Worm (Caenorhabditis elegans): Measurements from ENCODE around the gene Y37E11AL.12.

Gene Y37E11AL.12

ce11 chrIV:3733287-3733686 is 31.5 kb upstream of the Y37E11AL.12 start:
- no peak for TF ChIP-seq F13H6.1 (tag; optimal IDR thresholded peaks at IDR 0.05)
- no peak for TF ChIP-seq ceh-48 (tag; optimal IDR thresholded peaks at IDR 0.05)
- no peak for TF ChIP-seq C08G9.2 (tag; optimal IDR thresholded peaks at IDR 0.05)
- TF ChIP-seq rnt-1 (tag; optimal IDR thresholded peaks at IDR 0.05), result no peak
- TF ChIP-seq pat-9 (tag; optimal IDR thresholded peaks at IDR 0.05), result no peak
- TF ChIP-seq pag-3 (tag; optimal IDR thresholded peaks at IDR 0.05; ENCODE audit: borderline replicate concordance), result no peak
- TF ChIP-seq ceh-19 (GFP tag; optimal IDR thresholded peaks at IDR 0.05), result no peak
- no peak for TF ChIP-seq fkh-6 (tag; optimal IDR thresholded peaks at IDR 0.05)

- TF ChIP-seq pax-1 (tag; optimal IDR thresholded peaks at IDR 0.05) (no peak), elt-4 (tag; optimal IDR thresholded peaks at IDR 0.05) (peak; percentile 67)
Measured at ce11 chrIV:3731430-3731829, 29.6 kb upstream of the Y37E11AL.12 start.

- TF ChIP-seq elt-4 (tag; optimal IDR thresholded peaks at IDR 0.05) (no peak), ttx-3 (tag; optimal IDR thresholded peaks at IDR 0.05) (no peak), odd-2 (tag; optimal IDR thresholded peaks at IDR 0.05) (no peak), ztf-16 (tag; optimal IDR thresholded peaks at IDR 0.05) (no peak), lim-6 (tag; optimal IDR thresholded peaks at IDR 0.05) (no peak), dve-1 (tag; optimal IDR thresholded peaks at IDR 0.05) (no peak), ceh-6 (GFP tag; optimal IDR thresholded peaks at IDR 0.05) (no peak), npax-4 (tag; optimal IDR thresholded peaks at IDR 0.05) (no peak), ceh-30 (tag; optimal IDR thresholded peaks at IDR 0.05) (no peak), unc-86 (tag; optimal IDR thresholded peaks at IDR 0.05) (no peak), sox-2 (GFP tag; IDR thresholded peaks at IDR 0.05) (no peak), hlh-8 (tag; optimal IDR thresholded peaks at IDR 0.05) (no peak), ceh-22 (tag; optimal IDR thresholded peaks at IDR 0.05) (no peak), pha-4 (tag; optimal IDR thresholded peaks at IDR 0.05) (no peak), hlh-15 (tag; optimal IDR thresholded peaks at IDR 0.05) (no peak), ets-4 (tag; optimal IDR thresholded peaks at IDR 0.05) (no peak), fax-1 (tag; optimal IDR thresholded peaks at IDR 0.05) (no peak), unc-42 (tag; optimal IDR thresholded peaks at IDR 0.05) (peak; percentile 7), hlh-30 (tag; optimal IDR thresholded peaks at IDR 0.05; ENCODE audit: insufficient read depth) (no peak), pros-1 (tag; optimal IDR thresholded peaks at IDR 0.05) (no peak), F13H6.1 (tag; optimal IDR thresholded peaks at IDR 0.05) (no peak), C08G9.2 (tag; optimal IDR thresholded peaks at IDR 0.05) (no peak), nfya-1 (tag; optimal IDR thresholded peaks at IDR 0.05) (peak; percentile 68), ceh-48 (tag; optimal IDR thresholded peaks at IDR 0.05) (no peak), hlh-13 (GFP tag; optimal IDR thresholded peaks at IDR 0.05) (no peak), ceh-31 (tag; optimal IDR thresholded peaks at IDR 0.05) (no peak), unc-55 (GFP tag; optimal IDR thresholded peaks at IDR 0.05) (peak; percentile 62)
Measured at ce11 chrIV:3725845-3726244, 24.1 kb upstream of the Y37E11AL.12 start, which contains the start of gene smgl-2. Gene smgl-2, plus strand, starts transcription at chrIV:3726164.

ce11 chrIV:3725361-3725760 is 23.6 kb upstream of the Y37E11AL.12 start, which contains the start of gene Y37E11AM.2:
Gene Y37E11AM.2, minus strand, starts transcription at chrIV:3725461.
- TF ChIP-seq tbx-2 (tag; optimal IDR thresholded peaks at IDR 0.05) (no peak), unc-55 (GFP tag; optimal IDR thresholded peaks at IDR 0.05) (no peak), fax-1 (tag; optimal IDR thresholded peaks at IDR 0.05) (no peak), ceh-22 (tag; optimal IDR thresholded peaks at IDR 0.05) (no peak), pha-2 (tag; optimal IDR thresholded peaks at IDR 0.05) (no peak), syd-9 (tag; optimal IDR thresholded peaks at IDR 0.05) (no peak)

ce11 chrIV:3722690-3723089 is 20.9 kb upstream of the Y37E11AL.12 start, which contains the start of gene Y37E11AM.4:
Gene Y37E11AM.4, minus strand, starts transcription at chrIV:3722790.
- TF ChIP-seq pat-9 (tag; optimal IDR thresholded peaks at IDR 0.05) (no peak), ceh-24 (tag; optimal IDR thresholded peaks at IDR 0.05) (no peak), syd-9 (tag; optimal IDR thresholded peaks at IDR 0.05) (no peak), sdc-2 (tag; optimal IDR thresholded peaks at IDR 0.05) (no peak), unc-3 (GFP tag; conservative IDR thresholded peaks at IDR 0.05) (no peak), unc-3 (tag; optimal IDR thresholded peaks at IDR 0.05) (no peak), ceh-31 (tag; optimal IDR thresholded peaks at IDR 0.05) (no peak), K02D7.2 (tag; optimal IDR thresholded peaks at IDR 0.05) (no peak), tbx-7 (tag; optimal IDR thresholded peaks at IDR 0.05) (no peak), ahr-1 (tag; optimal IDR thresholded peaks at IDR 0.05) (no peak), hlh-30 (tag; optimal IDR thresholded peaks at IDR 0.05; ENCODE audit: insufficient read depth) (no peak), lin-11 (tag; optimal IDR thresholded peaks at IDR 0.05) (no peak), ttx-3 (tag; optimal IDR thresholded peaks at IDR 0.05) (no peak), unc-42 (tag; optimal IDR thresholded peaks at IDR 0.05) (no peak), tbx-2 (tag; optimal IDR thresholded peaks at IDR 0.05) (no peak), mec-3 (tag; optimal IDR thresholded peaks at IDR 0.05; ENCODE audit: borderline replicate concordance) (no peak)

Measured in whole organism, late embryonic.